Fruit fly (Drosophila melanogaster): ENCODE measurements around the gene CG14377.

dm6 chr3R:13415186-13415585 lies 17.6 kb downstream of the CG14377 start, which contains the start of gene yellow-e:
- TF ChIP-seq CG8301 (tag; optimal IDR thresholded peaks at IDR 0.05): no peak
- TF ChIP-seq CG8159 (tag; optimal IDR thresholded peaks at IDR 0.05): no peak
- TF ChIP-seq CG14655 (GFP tag; optimal IDR thresholded peaks at IDR 0.05): no peak
- no peak for TF ChIP-seq Snoo (tag; optimal IDR thresholded peaks at IDR 0.05)
- TF ChIP-seq rn (GFP tag; IDR thresholded peaks at IDR 0.05): no peak

All from whole organism, pupa.